Worm (Caenorhabditis elegans) whole organism, L4 larva: Measurements from ENCODE around the gene srh-185.

Experiments used
- F10B5.3 ChIP-seq: sonication (generic microtip); optimal IDR thresholded peaks from 2 replicates; lab custom pipeline; 2016; ENCODE audit warnings: mild to moderate bottlenecking, missing genetic modification characterization, missing compliant biosample characterization
- F26F4.8 ChIP-seq: fragments of 200-800 bp; sonication (Bioruptor generic); conservative IDR thresholded peaks from 2 replicates; pipeline ENCODE4 v1.3.6; 2022; ENCODE audit warnings: missing genetic modification characterization, missing compliant biosample characterization
- F49E8.2 ChIP-seq: sonication (generic microtip); optimal IDR thresholded peaks from 2 replicates; lab custom pipeline; 2016; ENCODE audit warnings: missing compliant biosample characterization, mild to moderate bottlenecking, missing genetic modification characterization, borderline replicate concordance
- T20F7.1 ChIP-seq: fragments of 200-800 bp; sonication (Bioruptor generic); optimal IDR thresholded peaks from 2 replicates; lab custom pipeline; 2018; ENCODE audit warnings: mild to moderate bottlenecking, missing genetic modification characterization, missing compliant biosample characterization
- T26A8.4 ChIP-seq: fragments of 200-800 bp; sonication (Bioruptor generic); IDR thresholded peaks from 2 replicates; pipeline ENCODE4 v1.3.6; 2022; ENCODE audit warnings: missing genetic modification characterization, missing compliant biosample characterization
- Y48G9A.11 ChIP-seq: fragments of 200-800 bp; sonication (Bioruptor generic); IDR thresholded peaks from 2 replicates; pipeline ENCODE4 v1.3.6; 2022; ENCODE audit warnings: missing genetic modification reagents, missing genetic modification characterization, missing compliant biosample characterization
- Y75B8A.6 ChIP-seq: fragments of 200-800 bp; sonication (Bioruptor generic); IDR thresholded peaks from 2 replicates; pipeline ENCODE4 v1.3.6; 2022; ENCODE audit warnings: missing genetic modification reagents, missing genetic modification characterization, missing compliant biosample characterization
- ceh-28 ChIP-seq: fragments of 150-350 bp; optimal IDR thresholded peaks from 2 replicates; lab custom pipeline; 2014; ENCODE audit warnings: missing biosample characterization, missing genetic modification reagents, missing genetic modification characterization
- ceh-32 ChIP-seq: sonication (generic microtip); optimal IDR thresholded peaks from 2 replicates; lab custom pipeline; 2016; ENCODE audit warnings: mild to moderate bottlenecking, missing genetic modification characterization, missing compliant biosample characterization; ENCODE audit not compliant: poor library complexity
- ceh-44 ChIP-seq: fragments of 200-800 bp; sonication (Bioruptor generic); IDR thresholded peaks from 2 replicates; pipeline ENCODE4 v1.3.6; 2022; ENCODE audit warnings: missing genetic modification reagents, missing genetic modification characterization, missing compliant biosample characterization
- ces-1 ChIP-seq: fragments of 150-350 bp; sonication (generic microtip); optimal IDR thresholded peaks from 4 replicates; lab custom pipeline; 2014; ENCODE audit warnings: missing biosample characterization, missing genetic modification reagents, missing genetic modification characterization
- cey-2 ChIP-seq: sonication (generic microtip); optimal IDR thresholded peaks from 3 replicates; lab custom pipeline; 2017; ENCODE audit warnings: missing genetic modification characterization, mild to moderate bottlenecking, missing compliant biosample characterization, antibody characterized with exemption, borderline replicate concordance; ENCODE audit not compliant: insufficient read depth
- ctbp-1 ChIP-seq: fragments of 200-800 bp; sonication (Bioruptor generic); IDR thresholded peaks from 2 replicates; pipeline ENCODE4 v1.3.6; 2022; ENCODE audit warnings: missing genetic modification reagents, missing genetic modification characterization, missing compliant biosample characterization
- daf-12 ChIP-seq: fragments of 150-350 bp; optimal IDR thresholded peaks from 2 replicates; lab custom pipeline; 2014; ENCODE audit warnings: missing biosample characterization, missing genetic modification reagents, missing genetic modification characterization
- daf-16 ChIP-seq, 3 experiments: sonication (generic microtip); optimal IDR thresholded peaks; 2 replicates each; lab custom pipeline; 2016 to 2017; ENCODE audit warnings: missing genetic modification characterization in 3 of 3, missing genetic modification reagents in 3 of 3, mild to moderate bottlenecking in 2 of 3, missing compliant biosample characterization in 2 of 3, missing biosample characterization in 1 of 3, moderate library complexity in 1 of 3
- daf-19 ChIP-seq: fragments of 200-800 bp; sonication (Bioruptor generic); conservative IDR thresholded peaks from 2 replicates; pipeline ENCODE4 v1.3.6; 2022; ENCODE audit warnings: missing genetic modification characterization, missing compliant biosample characterization
- daf-8 ChIP-seq: fragments of 200-800 bp; sonication (Bioruptor generic); IDR thresholded peaks from 2 replicates; pipeline ENCODE4 v1.3.6; 2022; ENCODE audit warnings: missing genetic modification characterization, missing compliant biosample characterization
- egl-43 ChIP-seq: fragments of 200-800 bp; sonication (Bioruptor generic); IDR thresholded peaks from 2 replicates; pipeline ENCODE4 v1.3.6; 2022; ENCODE audit warnings: missing genetic modification reagents, missing genetic modification characterization, missing compliant biosample characterization
- fos-1 ChIP-seq: fragments of 150-350 bp; optimal IDR thresholded peaks from 2 replicates; lab custom pipeline; 2014; ENCODE audit warnings: missing biosample characterization, missing genetic modification characterization
- hif-1 ChIP-seq, 2 experiments: sonication (generic microtip); optimal IDR thresholded peaks; 2 replicates each; lab custom pipeline; 2016 to 2017; ENCODE audit warnings: missing compliant biosample characterization in 2 of 2, missing genetic modification characterization in 2 of 2, missing genetic modification reagents in 2 of 2, missing genotype in 2 of 2, mild to moderate bottlenecking in 1 of 2
- hlh-11 ChIP-seq: fragments of 200-800 bp; sonication (Bioruptor generic); optimal IDR thresholded peaks from 2 replicates; lab custom pipeline; 2018; ENCODE audit warnings: mild to moderate bottlenecking, missing genetic modification characterization, missing compliant biosample characterization
- hlh-30 ChIP-seq: sonication (generic microtip); optimal IDR thresholded peaks from 2 replicates; lab custom pipeline; 2017; ENCODE audit warnings: antibody characterized with exemption, mild to moderate bottlenecking, missing genetic modification characterization, missing compliant biosample characterization; ENCODE audit not compliant: insufficient read depth
- lim-7 ChIP-seq: fragments of 200-800 bp; sonication (Bioruptor generic); IDR thresholded peaks from 2 replicates; pipeline ENCODE4 v1.3.6; 2022; ENCODE audit warnings: missing genetic modification characterization, missing compliant biosample characterization
- lin-13 ChIP-seq: fragments of 150-350 bp; optimal IDR thresholded peaks from 2 replicates; lab custom pipeline; 2014; ENCODE audit warnings: missing biosample characterization, missing genetic modification reagents, missing genetic modification characterization
- lin-39 ChIP-seq: fragments of 150-350 bp; optimal IDR thresholded peaks from 2 replicates; lab custom pipeline; 2014; ENCODE audit warnings: missing biosample characterization, missing genetic modification reagents, missing genetic modification characterization
- lir-3 ChIP-seq: sonication (generic microtip); optimal IDR thresholded peaks from 2 replicates; lab custom pipeline; 2016; ENCODE audit warnings: mild to moderate bottlenecking, missing genetic modification characterization, missing compliant biosample characterization
- madf-5 ChIP-seq, 2 experiments: fragments of 200-800 bp; sonication (Bioruptor generic); IDR thresholded peaks; 2 replicates each; pipeline ENCODE4 v1.3.6; 2022; ENCODE audit warnings: missing compliant biosample characterization in 2 of 2, missing genetic modification characterization in 2 of 2
- mdt-29 ChIP-seq: fragments of 200-800 bp; sonication (Bioruptor generic); IDR thresholded peaks from 2 replicates; pipeline ENCODE4 v1.3.6; 2022; ENCODE audit warnings: missing genetic modification reagents, missing genetic modification characterization, missing compliant biosample characterization
- mep-1 ChIP-seq: fragments of 150-350 bp; sonication (generic microtip); optimal IDR thresholded peaks from 3 replicates; lab custom pipeline; 2014; ENCODE audit warnings: missing biosample characterization, missing genetic modification characterization
- nhr-102 ChIP-seq: sonication (generic microtip); optimal IDR thresholded peaks from 2 replicates; lab custom pipeline; 2016; ENCODE audit warnings: mild to moderate bottlenecking, missing genetic modification characterization, moderate library complexity, missing compliant biosample characterization
- nhr-25 ChIP-seq: sonication (generic microtip); optimal IDR thresholded peaks from 2 replicates; lab custom pipeline; 2017; ENCODE audit warnings: missing genetic modification characterization, mild to moderate bottlenecking, missing compliant biosample characterization, antibody characterized with exemption, moderate library complexity, borderline replicate concordance; ENCODE audit not compliant: insufficient read depth
- nhr-28 ChIP-seq: fragments of 150-350 bp; optimal IDR thresholded peaks from 2 replicates; lab custom pipeline; 2014; ENCODE audit warnings: missing biosample characterization, missing genetic modification characterization
- nhr-41 ChIP-seq: fragments of 200-800 bp; sonication (Bioruptor generic); IDR thresholded peaks from 2 replicates; pipeline ENCODE4 v1.3.6; 2022; ENCODE audit warnings: missing genetic modification reagents, missing genetic modification characterization, missing compliant biosample characterization
- pha-4 ChIP-seq, 2 experiments: fragments of 150-350 bp in 1 of 2; fragments of 200-800 bp in 1 of 2; sonication (Bioruptor generic) in 1 of 2; IDR thresholded peaks in 1 of 2; optimal IDR thresholded peaks in 1 of 2; 2 replicates each; pipeline versions ENCODE4 v1.3.6 to Lab custom; 2014 to 2022; ENCODE audit warnings: missing genetic modification characterization in 2 of 2, missing genetic modification reagents in 2 of 2, missing biosample characterization in 1 of 2, missing compliant biosample characterization in 1 of 2
- sdz-12 ChIP-seq: fragments of 200-800 bp; sonication (Bioruptor generic); optimal IDR thresholded peaks from 2 replicates; lab custom pipeline; 2018; ENCODE audit warnings: mild to moderate bottlenecking, missing genetic modification characterization, missing compliant biosample characterization
- skn-1 ChIP-seq: fragments of 150-350 bp; optimal IDR thresholded peaks from 2 replicates; lab custom pipeline; 2014; ENCODE audit warnings: missing biosample characterization, missing genetic modification characterization
- tra-1 ChIP-seq: fragments of 200-800 bp; sonication (Bioruptor generic); IDR thresholded peaks from 2 replicates; pipeline ENCODE4 v1.3.6; 2022; ENCODE audit warnings: missing genetic modification reagents, missing genetic modification characterization, missing compliant biosample characterization
- unc-39 ChIP-seq: sonication (generic microtip); optimal IDR thresholded peaks from 2 replicates; lab custom pipeline; 2017; ENCODE audit warnings: missing biosample characterization, missing genetic modification characterization
- unc-62 ChIP-seq, 3 experiments: fragments of 150-350 bp in 1 of 3; sonication (generic microtip); optimal IDR thresholded peaks in 2 of 3; peaks in 1 of 3; 1 replicate in 1 of 3; 2 replicates in 2 of 3; lab custom pipeline; 2014 to 2017; ENCODE audit warnings: missing biosample characterization in 3 of 3, missing genetic modification characterization in 3 of 3, missing genetic modification reagents in 3 of 3, missing genotype in 1 of 3
- vab-7 ChIP-seq: fragments of 200-800 bp; sonication (Bioruptor generic); IDR thresholded peaks from 2 replicates; pipeline ENCODE4 v1.3.6; 2022; ENCODE audit warnings: missing genetic modification reagents, missing genetic modification characterization, missing compliant biosample characterization
- zag-1 ChIP-seq: fragments of 150-350 bp; optimal IDR thresholded peaks from 2 replicates; lab custom pipeline; 2014; ENCODE audit warnings: missing biosample characterization, missing genetic modification characterization
- zip-11 ChIP-seq: fragments of 200-800 bp; sonication (Bioruptor generic); IDR thresholded peaks from 2 replicates; pipeline ENCODE4 v1.3.6; 2022; ENCODE audit warnings: missing genetic modification characterization, missing compliant biosample characterization
- zip-2 ChIP-seq: fragments of 150-350 bp; optimal IDR thresholded peaks from 2 replicates; lab custom pipeline; 2014; ENCODE audit warnings: missing biosample characterization, missing genetic modification characterization
- ztf-7 ChIP-seq: fragments of 150-350 bp; optimal IDR thresholded peaks from 2 replicates; lab custom pipeline; 2014; ENCODE audit warnings: missing biosample characterization, missing genetic modification characterization

srh-185 gene

ce11 chrV:3069101-3069500 is 3.1 kb downstream of the srh-185 start, which contains the start of gene str-40:
Gene str-40 (minus strand): TSS chrV:3069201.
- TF ChIP-seq lir-3 (tag; lab: Kevin White, UChicago) (no peak), daf-8 (GFP tag; lab: Robert Waterston, UW) (no peak), ceh-28 (tag; lab: Kevin White, UChicago) (no peak), ctbp-1 (no peak), mdt-29 (GFP tag; lab: Robert Waterston, UW) (no peak), zag-1 (no peak), tra-1 (GFP tag; lab: Robert Waterston, UW) (no peak), hlh-11 (tag; lab: Kevin White, UChicago) (no peak), mep-1 (no peak), ceh-32 (tag; lab: Kevin White, UChicago) (no peak), hif-1 (tag; optimal IDR thresholded peaks at IDR 0.05; lab: Kevin White, UChicago) (no peak), ztf-7 (tag; lab: Kevin White, UChicago) (no peak), T26A8.4 (no peak), hlh-30 (tag; lab: Kevin White, UChicago) (no peak), nhr-28 (tag; lab: Kevin White, UChicago) (no peak), unc-39 (tag; lab: Kevin White, UChicago) (no peak), nhr-25 (no peak), Y48G9A.11 (GFP tag; lab: Robert Waterston, UW) (no peak)

- TF ChIP-seq pha-4 (GFP tag; IDR thresholded peaks at IDR 0.05; lab: Robert Waterston, UW): no peak
- no peak for TF ChIP-seq pha-4 (tag; optimal IDR thresholded peaks at IDR 0.05; lab: Kevin White, UChicago)
- TF ChIP-seq F49E8.2 (tag; lab: Kevin White, UChicago): no peak
- TF ChIP-seq cey-2 (tag; lab: Kevin White, UChicago): no peak
- TF ChIP-seq mep-1: no peak
- no peak for TF ChIP-seq F26F4.8 (GFP tag; lab: Robert Waterston, UW)
- TF ChIP-seq lin-13: no peak
- no peak for TF ChIP-seq zip-11 (GFP tag; lab: Robert Waterston, UW)
- TF ChIP-seq egl-43 (GFP tag; lab: Robert Waterston, UW): no peak
- no peak for TF ChIP-seq mdt-29 (GFP tag; lab: Robert Waterston, UW)
- no peak for TF ChIP-seq lin-39
- no peak for TF ChIP-seq ctbp-1
- TF ChIP-seq sdz-12: no peak
- no peak for TF ChIP-seq daf-19
- TF ChIP-seq skn-1 (tag; lab: Kevin White, UChicago): no peak
- no peak for TF ChIP-seq daf-16 (GFP tag; optimal IDR thresholded peaks at IDR 0.05; lab: Kevin White, UChicago)
- TF ChIP-seq daf-16 (tag; optimal IDR thresholded peaks at IDR 0.05; lab: Kevin White, UChicago): no peak
Measured at ce11 chrV:3071548-3071947, 5.5 kb downstream of the srh-185 start, which contains the start of gene C50H11.13. Gene C50H11.13 (minus strand): TSS chrV:3071648.

ce11 chrV:3080792-3081191 is 14.8 kb downstream of the srh-185 start, which contains the start of gene srt-5:
Gene srt-5 (minus strand): TSS chrV:3080892.
- TF ChIP-seq unc-62 (GFP tag; optimal IDR thresholded peaks at IDR 0.05 in 1 of 2; lab: Kevin White, UChicago) (peak in 1 of 2 experiments; percentile 61), unc-62 (tag; optimal IDR thresholded peaks at IDR 0.05; lab: Kevin White, UChicago) (no peak), fos-1 (tag; lab: Kevin White, UChicago) (no peak), daf-12 (tag; lab: Kevin White, UChicago) (no peak)
- TF ChIP-seq, all 104 proteins: peak for 1

ce11 chrV:3081471-3081870 is 15.4 kb downstream of the srh-185 start, which contains the start of gene srt-7:
Gene srt-7 (plus strand): TSS chrV:3081771.
- TF ChIP-seq Y75B8A.6 (GFP tag; lab: Robert Waterston, UW) (no peak), F10B5.3 (tag; lab: Kevin White, UChicago) (no peak), nhr-41 (GFP tag; lab: Robert Waterston, UW) (no peak), skn-1 (tag; lab: Kevin White, UChicago) (no peak), fos-1 (tag; lab: Kevin White, UChicago) (no peak), zag-1 (no peak), ceh-44 (GFP tag; lab: Robert Waterston, UW) (no peak), hlh-30 (tag; lab: Kevin White, UChicago) (no peak), nhr-102 (tag; lab: Kevin White, UChicago) (no peak), madf-5 (GFP tag; IDR thresholded peaks at IDR 0.05; lab: Robert Waterston, UW) (no peak), ces-1 (GFP tag; lab: Kevin White, UChicago) (no peak), zip-2 (no peak), lim-7 (GFP tag; lab: Robert Waterston, UW) (no peak), vab-7 (GFP tag; lab: Robert Waterston, UW) (no peak), T20F7.1 (GFP tag; lab: Kevin White, UChicago) (no peak), pha-4 (GFP tag; IDR thresholded peaks at IDR 0.05; lab: Robert Waterston, UW) (no peak), pha-4 (tag; optimal IDR thresholded peaks at IDR 0.05; lab: Kevin White, UChicago) (no peak), F26F4.8 (GFP tag; lab: Robert Waterston, UW) (no peak), T26A8.4 (no peak)
